Worm (Caenorhabditis elegans): ENCODE data around the gene T22B7.22.

T22B7.22 gene

DNA sequence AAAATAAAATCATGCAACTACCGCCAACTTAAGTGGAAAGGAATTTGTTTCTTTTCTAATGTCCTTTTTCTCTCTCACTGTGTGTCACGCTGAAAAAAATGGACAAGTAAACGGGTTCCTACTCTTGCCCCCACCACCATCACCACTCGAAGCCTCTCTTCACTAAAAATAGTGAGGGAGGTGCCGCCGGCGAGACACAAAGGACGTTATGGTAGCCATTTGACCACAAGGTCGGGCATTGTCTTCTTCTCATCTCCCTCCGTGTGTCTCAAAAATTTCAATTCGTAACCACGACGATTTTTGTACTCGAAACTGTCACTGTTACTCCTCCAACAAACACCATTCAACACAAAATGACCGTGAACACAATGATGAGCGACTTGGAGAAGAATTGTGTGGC lies at the start of gene T22B7.22:
T22B7.22 (plus strand) TSS at position 354 of the 400 bp plus-strand sequence.
- TF ChIP-seq nhr-25 (tag; optimal IDR thresholded peaks at IDR 0.05) (peak; percentile 83), nhr-43 (tag; optimal IDR thresholded peaks at IDR 0.05; ENCODE audit: poor library complexity, severe bottlenecking) (peak; percentile 28), mml-1 (tag; optimal IDR thresholded peaks at IDR 0.05) (no peak), snpc-4 (tag; optimal IDR thresholded peaks at IDR 0.05) (no peak)

DNA sequence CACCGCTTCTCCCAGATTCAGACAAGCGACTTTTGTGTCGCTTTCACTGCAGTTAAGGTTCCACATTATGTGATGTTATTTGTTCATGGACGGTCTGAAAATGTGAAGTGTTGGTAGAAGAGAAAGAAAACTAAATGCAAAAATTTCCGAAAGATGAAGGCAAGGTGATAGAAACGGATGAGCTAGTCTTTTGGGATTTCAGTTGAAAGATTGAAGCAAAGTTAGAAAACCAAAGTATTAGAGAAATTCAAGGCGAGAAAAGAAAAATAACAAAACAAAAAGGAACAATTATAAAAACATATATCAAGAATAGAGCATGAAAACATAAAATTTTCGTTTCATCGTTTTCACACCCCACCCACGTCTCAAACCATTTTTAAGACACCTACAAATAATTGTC lies 48.6 kb upstream of the T22B7.22 start, which contains the start of gene octr-1:
octr-1 (minus strand) TSS at position 101 of the 400 bp plus-strand sequence.
- no peak for TF ChIP-seq R02D3.7 (tag; optimal IDR thresholded peaks at IDR 0.05)
- no peak for TF ChIP-seq nhr-12 (tag; optimal IDR thresholded peaks at IDR 0.05)
- TF ChIP-seq lsy-12 (tag; optimal IDR thresholded peaks at IDR 0.05): no peak
- TF ChIP-seq elt-1 (tag; optimal IDR thresholded peaks at IDR 0.05): no peak
- no peak for TF ChIP-seq egl-5 (tag; optimal IDR thresholded peaks at IDR 0.05)
- TF ChIP-seq zag-1 (tag; optimal IDR thresholded peaks at IDR 0.05): no peak

- no peak for TF ChIP-seq jun-1 (tag; optimal IDR thresholded peaks at IDR 0.05)
- TF ChIP-seq nhr-237 (tag; optimal IDR thresholded peaks at IDR 0.05): no peak
- no peak for TF ChIP-seq ceh-9 (tag; optimal IDR thresholded peaks at IDR 0.05)
These were observed 43.8 kb upstream of the T22B7.22 start for ce11 chrX:5616000-5616399.

ce11 chrX:5621793-5622192 lies 38.0 kb upstream of the T22B7.22 start:
- no peak for TF ChIP-seq elt-1 (tag; optimal IDR thresholded peaks at IDR 0.05)
- no peak for TF ChIP-seq ceh-9 (tag; optimal IDR thresholded peaks at IDR 0.05)
- TF ChIP-seq egl-5 (tag; optimal IDR thresholded peaks at IDR 0.05): no peak

DNA sequence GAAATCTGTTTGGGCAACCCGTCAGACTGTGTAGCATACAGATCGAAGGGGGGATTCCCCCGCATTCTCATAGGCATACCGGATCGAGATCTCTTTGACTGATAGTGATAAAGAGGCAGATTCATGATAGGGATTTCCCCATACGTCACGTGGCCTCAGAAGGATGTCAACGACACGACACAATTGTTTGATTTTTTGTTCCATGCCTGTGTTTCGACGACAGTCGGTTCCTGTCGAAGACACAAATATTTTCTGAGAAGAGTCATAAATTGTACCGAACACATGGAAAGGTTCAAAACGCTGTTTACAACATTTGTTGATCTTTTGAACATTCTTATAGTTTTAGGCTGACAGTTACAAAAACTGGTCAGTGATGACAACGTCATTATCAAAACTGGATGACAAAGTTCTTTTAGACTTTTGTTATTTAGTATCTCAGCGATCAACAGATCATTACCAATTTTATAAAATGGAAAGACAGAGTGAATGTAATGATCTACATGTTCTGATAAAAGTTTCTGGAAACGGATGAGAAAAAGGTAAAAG lies 31.3 kb upstream of the T22B7.22 start:
- TF ChIP-seq lsy-12 (tag; optimal IDR thresholded peaks at IDR 0.05) (peak; percentile 24), elt-3 (tag; optimal IDR thresholded peaks at IDR 0.05) (peak in 1 of 3 experiments; percentile 80), skn-1 (tag; optimal IDR thresholded peaks at IDR 0.05) (no peak), nhr-23 (tag; optimal IDR thresholded peaks at IDR 0.05) (peak; percentile 79), nhr-11 (tag; optimal IDR thresholded peaks at IDR 0.05) (no peak), elt-2 (tag; optimal IDR thresholded peaks at IDR 0.05) (peak; percentile 15), aly-2 (tag; optimal IDR thresholded peaks at IDR 0.05) (no peak), nhr-43 (tag; optimal IDR thresholded peaks at IDR 0.05; ENCODE audit: poor library complexity, severe bottlenecking) (peak; percentile 87), nhr-25 (tag; optimal IDR thresholded peaks at IDR 0.05) (peak; percentile 83)

ce11 chrX:5629941-5630340 lies 29.8 kb upstream of the T22B7.22 start, which contains the start of gene argn-1:
TSS of gene argn-1 (plus strand) at chrX:5630023.
- TF ChIP-seq nhr-12 (tag; optimal IDR thresholded peaks at IDR 0.05) (no peak), mml-1 (tag; optimal IDR thresholded peaks at IDR 0.05) (no peak), nhr-23 (tag; optimal IDR thresholded peaks at IDR 0.05) (peak; percentile 79), nhr-25 (tag; optimal IDR thresholded peaks at IDR 0.05) (peak; percentile 86), nhr-43 (tag; optimal IDR thresholded peaks at IDR 0.05; ENCODE audit: poor library complexity, severe bottlenecking) (peak; percentile 85), unc-39 (tag; optimal IDR thresholded peaks at IDR 0.05) (no peak), elt-3 (tag; optimal IDR thresholded peaks at IDR 0.05) (peak in 1 of 3 experiments; percentile 8)

ce11 chrX:5631008-5631407 lies 28.8 kb upstream of the T22B7.22 start:
- TF ChIP-seq nhr-23 (tag; optimal IDR thresholded peaks at IDR 0.05) (peak; percentile 70), nhr-12 (tag; optimal IDR thresholded peaks at IDR 0.05) (no peak), elt-3 (tag; optimal IDR thresholded peaks at IDR 0.05) (peak in 1 of 3 experiments; percentile 10), zag-1 (tag; optimal IDR thresholded peaks at IDR 0.05) (no peak), nhr-28 (tag; optimal IDR thresholded peaks at IDR 0.05) (no peak)

DNA sequence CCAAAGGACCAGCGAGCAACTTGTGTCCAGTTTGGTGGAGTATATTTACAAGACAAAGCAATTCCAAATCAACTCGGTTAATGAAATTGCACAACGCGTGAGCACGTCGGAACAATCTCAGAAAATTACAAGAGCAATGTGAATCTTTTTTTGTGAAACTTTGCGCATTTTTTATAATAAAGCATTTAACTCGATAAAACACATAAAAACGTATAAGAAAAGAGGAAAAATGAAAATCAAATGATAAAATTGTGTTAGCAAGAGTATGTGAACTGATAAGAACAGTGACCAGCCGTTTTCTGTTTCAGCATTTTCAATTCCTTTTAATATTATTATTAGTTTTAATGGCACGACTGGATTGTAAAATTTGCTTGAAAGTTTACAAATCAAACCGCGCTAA lies 28.1 kb upstream of the T22B7.22 start, which contains the start of gene T22B7.8:
T22B7.8 (plus strand) TSS at position 301 of the 400 bp plus-strand sequence.
- TF ChIP-seq elt-2 (tag; optimal IDR thresholded peaks at IDR 0.05): peak; percentile 25
- TF ChIP-seq ceh-9 (tag; optimal IDR thresholded peaks at IDR 0.05): no peak

DNA sequence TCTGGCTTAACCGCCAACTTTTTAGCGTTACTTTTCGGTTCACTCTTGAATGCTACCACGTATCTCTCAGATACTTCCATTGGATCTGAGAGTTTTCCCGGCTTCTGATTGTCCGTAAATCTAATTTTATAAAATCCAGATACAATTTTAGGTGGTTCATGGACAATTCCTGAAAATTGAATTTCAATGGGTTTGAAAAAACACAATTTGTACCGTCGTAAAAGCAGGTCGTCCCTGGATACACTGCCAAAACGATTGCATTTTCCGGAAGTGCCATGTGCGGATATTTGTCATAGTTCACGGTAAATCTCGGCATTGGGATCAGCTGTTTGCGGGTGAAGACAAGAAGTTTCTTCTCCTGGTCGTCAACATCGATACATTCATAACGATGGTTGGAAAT lies 20.2 kb upstream of the T22B7.22 start:
- TF ChIP-seq skn-1 (tag; optimal IDR thresholded peaks at IDR 0.05): no peak
- no peak for TF ChIP-seq pqm-1 (tag; optimal IDR thresholded peaks at IDR 0.05)
